Worm (Caenorhabditis elegans) whole organism, early embryonic: ENCODE measurements around the gene arl-8.

Experiments used
- B0310.2 ChIP-seq: sonication (generic microtip); optimal IDR thresholded peaks from 2 replicates; lab custom pipeline; 2016; ENCODE audit warnings: mild to moderate bottlenecking, missing genetic modification characterization, missing compliant biosample characterization
- F13C5.2 ChIP-seq: sonication (generic microtip); optimal IDR thresholded peaks from 2 replicates; lab custom pipeline; 2017; ENCODE audit warnings: mild to moderate bottlenecking, missing genetic modification characterization, inconsistent platforms, missing compliant biosample characterization
- aly-1 ChIP-seq: sonication (generic microtip); optimal IDR thresholded peaks from 2 replicates; lab custom pipeline; 2016; ENCODE audit warnings: missing genetic modification characterization, missing compliant biosample characterization
- ama-1 ChIP-seq: fragments of 150-350 bp; optimal IDR thresholded peaks from 2 replicates; lab custom pipeline; 2014
- ceh-13 ChIP-seq: fragments of 200-800 bp; sonication (Bioruptor generic); optimal IDR thresholded peaks from 2 replicates; lab custom pipeline; 2018; ENCODE audit warnings: mild to moderate bottlenecking, missing genetic modification characterization, missing compliant biosample characterization
- ceh-36 ChIP-seq: sonication (generic microtip); optimal IDR thresholded peaks from 2 replicates; lab custom pipeline; 2016; ENCODE audit warnings: missing genetic modification characterization, inconsistent platforms, missing compliant biosample characterization
- ets-7 ChIP-seq: sonication (generic microtip); optimal IDR thresholded peaks from 2 replicates; lab custom pipeline; 2016; ENCODE audit warnings: missing genotype, missing genetic modification characterization, missing compliant biosample characterization
- flt-1 ChIP-seq: fragments of 200-800 bp; sonication (Bioruptor generic); IDR thresholded peaks from 2 replicates; pipeline ENCODE4 v1.3.6; 2022; ENCODE audit warnings: missing genetic modification characterization, missing compliant biosample characterization
- hmbx-1 ChIP-seq: sonication (generic microtip); optimal IDR thresholded peaks from 2 replicates; lab custom pipeline; 2016; ENCODE audit warnings: mild to moderate bottlenecking, missing genetic modification characterization, missing compliant biosample characterization
- hmg-4 ChIP-seq: fragments of 200-800 bp; sonication (Bioruptor generic); optimal IDR thresholded peaks from 2 replicates; lab custom pipeline; 2018; ENCODE audit warnings: mild to moderate bottlenecking, missing genetic modification characterization, missing compliant biosample characterization
- hnd-1 ChIP-seq: sonication (generic microtip); optimal IDR thresholded peaks from 2 replicates; lab custom pipeline; 2016; ENCODE audit warnings: missing genetic modification characterization, missing compliant biosample characterization
- pes-1 ChIP-seq: fragments of 200-800 bp; sonication (Bioruptor generic); IDR thresholded peaks from 2 replicates; pipeline ENCODE4 v1.3.6; 2022; ENCODE audit warnings: missing genetic modification reagents, missing genetic modification characterization, missing compliant biosample characterization
- scrt-1 ChIP-seq: fragments of 200-800 bp; sonication (Bioruptor generic); IDR thresholded peaks from 2 replicates; pipeline ENCODE4 v1.3.6; 2022; ENCODE audit warnings: missing genetic modification characterization, missing compliant biosample characterization
- sea-1 ChIP-seq: fragments of 200-800 bp; sonication (Bioruptor generic); conservative IDR thresholded peaks from 2 replicates; pipeline ENCODE4 v1.3.6; 2022; ENCODE audit warnings: missing genetic modification characterization, missing compliant biosample characterization
- tbx-11 ChIP-seq: fragments of 200-800 bp; sonication (Bioruptor generic); IDR thresholded peaks from 2 replicates; pipeline ENCODE4 v1.3.6; 2022; ENCODE audit warnings: missing genetic modification characterization, missing compliant biosample characterization
- tbx-37 ChIP-seq: fragments of 200-800 bp; sonication (Bioruptor generic); conservative IDR thresholded peaks from 2 replicates; pipeline ENCODE4 v1.3.6; 2022; ENCODE audit warnings: missing genetic modification reagents, missing genetic modification characterization, missing compliant biosample characterization
- tra-4 ChIP-seq: sonication (generic microtip); optimal IDR thresholded peaks from 2 replicates; lab custom pipeline; 2017; ENCODE audit warnings: missing genetic modification characterization, missing compliant biosample characterization

The arl-8 gene

DNA sequence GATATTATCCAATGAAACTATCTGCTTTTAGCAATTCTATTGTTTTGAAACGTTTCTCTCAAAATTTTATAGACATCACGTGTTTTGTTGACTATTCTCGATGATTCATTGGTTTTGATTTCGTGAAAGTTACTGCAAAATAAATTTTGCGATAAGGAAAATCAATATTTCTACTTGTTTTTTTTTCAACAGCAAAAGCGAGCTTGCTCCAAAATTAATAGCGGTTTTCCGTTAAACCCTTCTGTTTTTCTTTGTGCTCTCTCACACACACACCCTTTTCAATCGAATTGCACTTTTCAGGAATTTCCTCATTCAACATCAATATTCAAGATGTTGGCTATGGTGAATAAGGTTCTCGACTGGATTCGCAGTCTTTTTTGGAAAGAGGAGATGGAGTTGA is at the start of gene arl-8:
TSS of gene arl-8 (plus strand) at position 301 of the 400 bp plus-strand sequence.
- TF ChIP-seq ama-1 (lab: Kevin White, UChicago) (no peak), tbx-11 (GFP tag; lab: Robert Waterston, UW) (no peak), hmg-4 (GFP tag; lab: Kevin White, UChicago) (no peak), sea-1 (GFP tag; lab: Robert Waterston, UW) (no peak), flt-1 (no peak), hnd-1 (tag; lab: Kevin White, UChicago) (no peak)

- no peak for TF ChIP-seq ceh-13 (GFP tag; lab: Kevin White, UChicago)
- no peak for TF ChIP-seq tbx-11 (GFP tag; lab: Robert Waterston, UW)
- TF ChIP-seq flt-1 = no peak
- no peak for TF ChIP-seq ets-7 (tag; lab: Kevin White, UChicago)
- no peak for TF ChIP-seq ceh-36 (tag; lab: Kevin White, UChicago)
- no peak for TF ChIP-seq pes-1
- no peak for TF ChIP-seq F13C5.2 (tag; lab: Kevin White, UChicago)
- TF ChIP-seq sea-1 (GFP tag; lab: Robert Waterston, UW) = no peak
- no peak for TF ChIP-seq hmg-4 (GFP tag; lab: Kevin White, UChicago)
- TF ChIP-seq scrt-1 (GFP tag; lab: Robert Waterston, UW) = no peak
- TF ChIP-seq tbx-37 (GFP tag; lab: Robert Waterston, UW) = no peak
- TF ChIP-seq tra-4 (tag; lab: Kevin White, UChicago) = no peak
- TF ChIP-seq ama-1 (lab: Kevin White, UChicago) = no peak
These were observed 43.0 kb upstream of the arl-8 start, which contains the start of gene Y57G11C.499 for ce11 chrIV:14754912-14755311. TSS of gene Y57G11C.499 (minus strand) at chrIV:14754934.

- TF ChIP-seq B0310.2 (tag; lab: Kevin White, UChicago) (no peak), pes-1 (no peak), sea-1 (GFP tag; lab: Robert Waterston, UW) (no peak), ceh-13 (GFP tag; lab: Kevin White, UChicago) (no peak), hnd-1 (tag; lab: Kevin White, UChicago) (no peak), hmg-4 (GFP tag; lab: Kevin White, UChicago) (no peak), F13C5.2 (tag; lab: Kevin White, UChicago) (no peak), flt-1 (no peak), ama-1 (lab: Kevin White, UChicago) (no peak), aly-1 (tag; lab: Kevin White, UChicago) (no peak), tbx-11 (GFP tag; lab: Robert Waterston, UW) (no peak), ets-7 (tag; lab: Kevin White, UChicago) (no peak), scrt-1 (GFP tag; lab: Robert Waterston, UW) (no peak), ceh-36 (tag; lab: Kevin White, UChicago) (no peak)
These were observed 40.2 kb upstream of the arl-8 start for ce11 chrIV:14757786-14758185.

DNA sequence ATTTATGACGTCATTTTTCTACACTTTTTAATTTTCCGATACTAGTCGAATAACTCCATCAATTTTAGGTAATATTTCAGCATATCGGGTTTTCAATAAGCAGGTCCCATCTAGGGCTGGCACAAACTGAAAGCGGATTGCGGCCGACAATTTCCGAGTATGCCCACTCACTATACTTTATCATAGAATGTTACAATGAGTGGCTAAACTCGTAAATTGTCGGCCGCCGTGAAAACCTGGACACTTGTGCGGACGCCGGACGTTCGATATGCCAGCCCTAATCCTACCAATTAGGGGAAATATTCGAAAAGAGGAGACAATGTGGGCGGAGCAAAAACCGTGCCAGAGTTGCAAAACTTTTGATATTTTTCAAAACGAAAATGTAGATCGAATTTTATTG is 38.3 kb upstream of the arl-8 start:
- TF ChIP-seq ceh-13 (GFP tag; lab: Kevin White, UChicago) = no peak
- TF ChIP-seq F13C5.2 (tag; lab: Kevin White, UChicago) = no peak
- no peak for TF ChIP-seq ama-1 (lab: Kevin White, UChicago)
- TF ChIP-seq ets-7 (tag; lab: Kevin White, UChicago) = no peak
- no peak for TF ChIP-seq tra-4 (tag; lab: Kevin White, UChicago)

- TF ChIP-seq ama-1 (lab: Kevin White, UChicago) (no peak), tbx-11 (GFP tag; lab: Robert Waterston, UW) (no peak), ceh-36 (tag; lab: Kevin White, UChicago) (no peak), tbx-37 (GFP tag; lab: Robert Waterston, UW) (no peak), tra-4 (tag; lab: Kevin White, UChicago) (no peak), ceh-13 (GFP tag; lab: Kevin White, UChicago) (no peak), pes-1 (no peak), sea-1 (GFP tag; lab: Robert Waterston, UW) (no peak), flt-1 (no peak), hmg-4 (GFP tag; lab: Kevin White, UChicago) (no peak), hnd-1 (tag; lab: Kevin White, UChicago) (no peak), aly-1 (tag; lab: Kevin White, UChicago) (no peak), F13C5.2 (tag; lab: Kevin White, UChicago) (no peak), hmbx-1 (tag; lab: Kevin White, UChicago) (no peak), scrt-1 (GFP tag; lab: Robert Waterston, UW) (no peak), B0310.2 (tag; lab: Kevin White, UChicago) (no peak), ets-7 (tag; lab: Kevin White, UChicago) (no peak)
These were observed 37.1 kb upstream of the arl-8 start, which contains the start of gene ptp-5.2 for ce11 chrIV:14760845-14761244. TSS of gene ptp-5.2 (minus strand) at chrIV:14760945.

DNA sequence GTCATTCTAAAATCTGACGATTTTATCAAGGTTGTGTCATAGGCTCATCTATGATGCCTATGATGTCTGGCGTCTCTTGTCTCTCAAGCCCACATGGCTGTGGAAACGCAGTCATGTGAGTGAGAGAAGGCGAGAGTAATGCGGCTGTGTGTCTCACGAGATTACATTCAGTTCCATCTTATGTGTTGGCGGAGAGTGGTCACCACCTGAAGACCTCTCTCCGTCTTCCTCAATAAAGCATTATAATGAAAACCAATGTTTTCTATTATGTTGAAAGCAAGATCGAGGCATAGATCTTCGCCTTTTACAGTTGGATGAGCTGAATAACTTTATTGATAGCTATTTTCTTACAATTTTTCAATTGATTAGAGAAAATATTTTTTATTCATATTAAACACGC is 34.6 kb upstream of the arl-8 start:
- TF ChIP-seq F13C5.2 (tag; lab: Kevin White, UChicago) = peak; percentile 7

ce11 chrIV:14763938-14764718 is 33.8 kb upstream of the arl-8 start:
- TF ChIP-seq hnd-1 (tag; lab: Kevin White, UChicago) = no peak
- no peak for TF ChIP-seq ceh-36 (tag; lab: Kevin White, UChicago)
- no peak for TF ChIP-seq ama-1 (lab: Kevin White, UChicago)
- no peak for TF ChIP-seq scrt-1 (GFP tag; lab: Robert Waterston, UW)
- TF ChIP-seq tbx-11 (GFP tag; lab: Robert Waterston, UW) = no peak
- no peak for TF ChIP-seq B0310.2 (tag; lab: Kevin White, UChicago)
- no peak for TF ChIP-seq ets-7 (tag; lab: Kevin White, UChicago)
- TF ChIP-seq F13C5.2 (tag; lab: Kevin White, UChicago) = no peak
- TF ChIP-seq sea-1 (GFP tag; lab: Robert Waterston, UW) = no peak
- TF ChIP-seq ceh-13 (GFP tag; lab: Kevin White, UChicago) = no peak
